Worm (Caenorhabditis elegans): ENCODE results near the gene coq-5.

Gene coq-5

DNA sequence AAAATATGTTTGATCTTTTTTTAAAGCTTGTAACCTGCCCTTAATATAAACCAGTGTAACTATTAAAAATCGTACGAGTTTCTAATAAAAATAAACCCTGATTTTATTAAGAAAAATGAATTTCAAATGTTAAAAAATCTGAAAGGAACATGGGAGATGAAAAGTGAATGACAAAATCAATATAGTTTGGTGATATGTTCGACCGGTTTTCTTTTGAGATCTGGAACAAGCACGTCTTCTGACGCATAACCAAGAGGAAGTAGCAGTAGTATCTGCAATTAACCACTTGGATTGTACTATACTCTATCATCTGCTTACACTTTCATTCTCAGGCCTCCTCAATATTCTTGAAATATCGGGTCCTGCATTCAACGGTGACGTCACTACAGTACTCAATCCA lies 18.8 kb upstream of the coq-5 start:
- peak; percentile 24 for TF ChIP-seq nhr-25 (tag; optimal IDR thresholded peaks at IDR 0.05)
- no peak for TF ChIP-seq nhr-11 (tag; optimal IDR thresholded peaks at IDR 0.05)
- no peak for TF ChIP-seq sem-4 (tag; optimal IDR thresholded peaks at IDR 0.05)

DNA sequence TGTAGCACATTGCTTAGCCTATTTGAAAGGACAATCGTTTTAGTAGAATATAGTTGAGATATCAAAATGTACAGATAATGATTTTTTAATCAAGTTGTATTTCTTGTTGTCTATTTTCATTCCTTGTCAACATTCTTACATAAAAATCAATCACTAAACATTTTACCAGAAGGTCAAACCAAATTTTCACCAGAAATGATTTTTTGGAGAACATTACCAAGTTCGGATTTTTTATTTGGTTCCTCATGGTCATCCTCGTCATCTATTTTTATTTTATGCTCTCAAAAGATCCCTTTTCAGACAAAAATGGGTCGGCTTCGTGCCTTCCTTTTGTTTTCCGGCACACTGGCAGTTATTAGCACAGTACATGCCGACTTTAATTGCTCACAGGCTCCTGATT lies 15.2 kb upstream of the coq-5 start, which contains the start of gene tyr-1:
Gene tyr-1, plus strand, starts transcription at position 301 of the 400 bp plus-strand sequence.
- no peak for TF ChIP-seq nhr-21 (tag; optimal IDR thresholded peaks at IDR 0.05)
- no peak for TF ChIP-seq unc-62 (GFP tag; optimal IDR thresholded peaks at IDR 0.05)
- no peak for TF ChIP-seq nhr-12 (tag; optimal IDR thresholded peaks at IDR 0.05)
- TF ChIP-seq nhr-10 (tag; optimal IDR thresholded peaks at IDR 0.05): no peak
- no peak for TF ChIP-seq egl-27 (tag; optimal IDR thresholded peaks at IDR 0.05)
- TF ChIP-seq elt-3 (tag; optimal IDR thresholded peaks at IDR 0.05): no peak
- TF ChIP-seq lin-13 (GFP tag; optimal IDR thresholded peaks at IDR 0.05): no peak
- TF ChIP-seq nhr-129 (tag; optimal IDR thresholded peaks at IDR 0.05): no peak
- TF ChIP-seq alr-1 (tag; optimal IDR thresholded peaks at IDR 0.05): no peak
- no peak for TF ChIP-seq nhr-6 (tag; optimal IDR thresholded peaks at IDR 0.05)
- TF ChIP-seq nhr-77 (tag; optimal IDR thresholded peaks at IDR 0.05): no peak
- TF ChIP-seq sma-3 (GFP tag; optimal IDR thresholded peaks at IDR 0.05): no peak
- TF ChIP-seq ceh-82 (tag; optimal IDR thresholded peaks at IDR 0.05): no peak
- no peak for TF ChIP-seq mab-5 (tag; optimal IDR thresholded peaks at IDR 0.05)

DNA sequence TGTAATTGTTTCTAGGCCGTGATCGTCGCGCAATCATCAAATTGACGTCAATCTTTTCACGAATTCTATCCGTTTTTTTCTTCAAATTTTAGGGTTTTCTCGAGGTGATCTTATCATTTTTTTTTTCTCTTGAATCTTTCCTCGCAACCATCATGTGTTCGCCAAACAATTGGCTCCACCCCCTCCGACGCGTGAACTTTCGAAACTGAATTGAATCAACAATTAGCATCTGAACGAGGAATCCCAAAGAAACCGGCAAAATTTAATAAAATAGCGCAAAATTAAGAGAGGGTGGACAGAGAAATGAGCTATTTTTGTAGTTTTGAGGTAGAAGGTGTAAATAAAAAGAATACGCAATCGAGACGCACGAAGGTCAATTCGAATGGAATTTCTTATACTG lies 14.5 kb upstream of the coq-5 start:
- TF ChIP-seq gmeb-1 (tag; optimal IDR thresholded peaks at IDR 0.05) (no peak), nhr-129 (tag; optimal IDR thresholded peaks at IDR 0.05) (peak; percentile 3), mdl-1 (tag; optimal IDR thresholded peaks at IDR 0.05) (no peak), fos-1 (tag; optimal IDR thresholded peaks at IDR 0.05) (peak; percentile 27), nhr-25 (tag; optimal IDR thresholded peaks at IDR 0.05) (peak; percentile 33), sma-3 (GFP tag; optimal IDR thresholded peaks at IDR 0.05) (peak; percentile 72), ama-1 (optimal IDR thresholded peaks at IDR 0.05) (no peak), nhr-21 (tag; optimal IDR thresholded peaks at IDR 0.05) (no peak)

DNA sequence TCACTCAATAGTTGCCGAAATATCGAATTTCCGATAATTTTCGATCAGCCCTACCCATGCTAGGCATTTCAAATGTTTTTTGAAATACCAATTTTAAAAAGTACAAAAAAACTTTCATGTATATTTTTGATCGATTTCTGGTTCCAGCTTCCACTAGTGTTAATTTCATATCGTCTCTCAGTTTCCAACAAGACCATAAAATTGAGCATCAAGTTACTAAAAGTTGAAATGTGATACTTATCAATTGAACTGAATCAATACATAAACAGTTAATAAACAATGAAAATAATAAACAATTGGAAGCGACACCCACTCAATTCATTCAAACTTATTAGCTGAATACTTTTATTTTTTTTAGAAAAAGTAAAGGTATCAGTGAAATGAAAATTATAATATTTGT lies 7.9 kb upstream of the coq-5 start, which contains the start of gene cup-4:
Gene cup-4, plus strand, starts transcription at position 301 of the 400 bp plus-strand sequence.
- TF ChIP-seq nhr-237 (tag; optimal IDR thresholded peaks at IDR 0.05) (no peak), ZK546.5 (tag; optimal IDR thresholded peaks at IDR 0.05) (no peak), unc-62 (GFP tag; optimal IDR thresholded peaks at IDR 0.05) (no peak), R02D3.7 (tag; optimal IDR thresholded peaks at IDR 0.05) (no peak), gmeb-1 (tag; optimal IDR thresholded peaks at IDR 0.05) (no peak), ceh-82 (tag; optimal IDR thresholded peaks at IDR 0.05) (no peak), alr-1 (tag; optimal IDR thresholded peaks at IDR 0.05) (no peak), ceh-16 (tag; optimal IDR thresholded peaks at IDR 0.05) (no peak), blmp-1 (tag; optimal IDR thresholded peaks at IDR 0.05; ENCODE audit: insufficient read depth) (no peak), elt-1 (tag; optimal IDR thresholded peaks at IDR 0.05) (no peak), ztf-11 (tag; optimal IDR thresholded peaks at IDR 0.05) (no peak), fos-1 (tag; optimal IDR thresholded peaks at IDR 0.05) (no peak), sma-9 (GFP tag; optimal IDR thresholded peaks at IDR 0.05) (no peak), sma-9 (tag; optimal IDR thresholded peaks at IDR 0.05) (no peak), lsy-2 (tag; optimal IDR thresholded peaks at IDR 0.05) (no peak), F13H6.1 (tag; optimal IDR thresholded peaks at IDR 0.05) (no peak), mab-5 (tag; optimal IDR thresholded peaks at IDR 0.05) (no peak), C34F6.9 (tag; optimal IDR thresholded peaks at IDR 0.05) (no peak), nhr-6 (tag; optimal IDR thresholded peaks at IDR 0.05) (no peak), aly-2 (tag; optimal IDR thresholded peaks at IDR 0.05) (no peak), Y55F3AM.14 (GFP tag; optimal IDR thresholded peaks at IDR 0.05) (no peak)

DNA sequence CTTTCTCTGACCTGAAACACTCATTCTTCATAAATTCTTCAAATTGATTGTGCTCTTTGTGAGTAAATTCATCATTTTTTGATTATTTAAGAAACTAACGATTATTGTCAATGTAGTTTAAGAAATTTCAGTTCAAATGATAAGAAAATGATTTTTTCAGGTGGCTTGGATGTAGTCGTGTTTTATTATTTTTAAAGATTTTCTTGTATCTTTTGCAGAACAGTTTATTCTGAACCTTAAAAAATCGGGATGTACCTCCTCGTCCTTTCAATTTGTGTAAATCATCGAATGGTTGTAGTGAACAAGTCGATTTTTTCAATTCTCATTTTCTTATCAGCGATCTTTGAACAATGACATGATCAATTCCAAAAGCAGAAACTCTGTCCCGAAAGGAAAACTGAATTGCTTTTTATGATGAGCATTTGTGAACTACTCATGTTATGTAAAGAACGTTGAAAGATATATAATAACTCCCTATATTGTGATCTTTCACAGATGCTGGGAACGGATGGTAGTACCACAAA lies 7.0 kb upstream of the coq-5 start, which contains the start of gene slc-17.3:
Gene slc-17.3, minus strand, starts transcription at position 51 of the 524 bp plus-strand sequence.
- TF ChIP-seq nhr-77 (tag; optimal IDR thresholded peaks at IDR 0.05): no peak
- TF ChIP-seq fos-1 (tag; optimal IDR thresholded peaks at IDR 0.05): peak; percentile 27
